1 fruit fly cellular context compared by ENCODE assay signal in the genomic region with DNA sequence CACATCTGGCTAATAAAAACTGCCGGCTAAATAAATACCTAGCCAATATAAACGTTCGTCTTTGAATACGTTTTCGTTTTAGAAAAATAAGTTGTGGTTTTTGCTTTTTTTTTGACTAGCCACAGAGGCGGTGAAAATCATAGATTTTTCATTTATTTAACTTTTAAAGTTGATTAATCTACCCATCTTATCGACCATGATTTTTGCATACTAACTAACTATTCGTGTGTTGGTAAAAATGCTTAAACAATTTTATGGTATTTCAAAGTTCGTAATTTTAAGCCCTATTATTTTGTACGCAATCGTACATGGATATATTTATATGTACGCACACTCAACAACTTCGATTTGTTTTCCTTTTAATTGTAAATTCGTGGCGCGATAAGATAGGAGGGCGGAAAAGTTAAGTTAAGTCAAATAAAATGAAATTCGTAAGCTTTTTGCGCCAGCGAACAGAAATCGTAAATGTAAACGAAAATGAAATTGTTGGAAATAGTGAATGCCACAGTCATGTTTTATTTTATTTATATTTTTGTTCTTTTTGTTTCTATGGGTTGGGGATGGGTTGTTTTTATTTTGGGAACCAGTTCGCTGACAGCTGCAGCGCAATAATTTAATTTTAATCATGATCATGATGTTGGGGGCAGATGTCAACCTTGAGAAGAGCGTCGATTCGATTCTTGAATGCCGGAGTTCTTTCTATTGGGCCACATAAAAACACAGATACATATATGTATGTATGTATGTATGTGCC.
TF ChIP-seq lines count a peak whose summit lies in the region.

No protein-coding gene starts in this region.

TF ChIP-seq in whole organism, embryonic, 481 proteins besides CTCF, POLR2A, EP300 and RAD21 (continued from another document and continues in another):
- TF ChIP-seq gsb-n (tag; optimal IDR thresholded peaks at IDR 0.05; lab: Kevin White, UChicago) (no peak), CG16863 (GFP tag; optimal IDR thresholded peaks at IDR 0.05; lab: Kevin White, UChicago) (no peak), z (GFP tag; IDR thresholded peaks at IDR 0.05; lab: Robert Waterston, UW) (no peak), ssp (GFP tag; IDR thresholded peaks at IDR 0.05; lab: Robert Waterston, UW) (no peak), ATbp (GFP tag; optimal IDR thresholded peaks at IDR 0.05; lab: Kevin White, UChicago) (peak; percentile 5), Sox100B (GFP tag; optimal IDR thresholded peaks at IDR 0.05; lab: Kevin White, UChicago) (no peak), nom (GFP tag; optimal IDR thresholded peaks at IDR 0.05; lab: Kevin White, UChicago) (no peak), CG2116 (GFP tag; optimal IDR thresholded peaks at IDR 0.05; lab: Kevin White, UChicago) (no peak), Dip3 (GFP tag; optimal IDR thresholded peaks at IDR 0.05; lab: Kevin White, UChicago) (peak; percentile 5), ab (GFP tag; optimal IDR thresholded peaks at IDR 0.05; lab: Kevin White, UChicago) (no peak), hbn (GFP tag; IDR thresholded peaks at IDR 0.05; lab: Robert Waterston, UW; ENCODE audit: partially characterized antibody) (no peak), ro (GFP tag; IDR thresholded peaks at IDR 0.05; lab: Robert Waterston, UW) (no peak), CG11695 (GFP tag; IDR thresholded peaks at IDR 0.05; lab: Robert Waterston, UW) (0 out of 3 replicates have a peak, but pooled peaks have one; percentile 46), zen (tag; optimal IDR thresholded peaks at IDR 0.05; lab: Kevin White, UChicago) (no peak), tll (GFP tag; optimal IDR thresholded peaks at IDR 0.05; lab: Kevin White, UChicago) (no peak), row (GFP tag; IDR thresholded peaks at IDR 0.05; lab: Robert Waterston, UW) (peak; percentile 62; the same call in 2 of the 3 replicates), CG15601 (tag; optimal IDR thresholded peaks at IDR 0.05; lab: Kevin White, UChicago) (no peak), sima (GFP tag; optimal IDR thresholded peaks at IDR 0.05; lab: Kevin White, UChicago) (no peak), CG10979 (tag; optimal IDR thresholded peaks at IDR 0.05; lab: Kevin White, UChicago) (no peak), CG17385 (GFP tag; optimal IDR thresholded peaks at IDR 0.05; lab: Kevin White, UChicago) (peak; percentile 42), ato (GFP tag; IDR thresholded peaks at IDR 0.05; lab: Robert Waterston, UW; ENCODE audit: partially characterized antibody) (no peak), CG6272 (GFP tag; IDR thresholded peaks at IDR 0.05; lab: Robert Waterston, UW) (no peak), CG13775 (GFP tag; optimal IDR thresholded peaks at IDR 0.05; lab: Kevin White, UChicago) (peak; percentile 11), fd102C (GFP tag; optimal IDR thresholded peaks at IDR 0.05; lab: Kevin White, UChicago) (no peak), CG2678 (tag; optimal IDR thresholded peaks at IDR 0.05; lab: Kevin White, UChicago) (peak; percentile 44), CG4404 (GFP tag; IDR thresholded peaks at IDR 0.05; lab: Robert Waterston, UW) (no peak), gt (GFP tag; IDR thresholded peaks at IDR 0.05; lab: Robert Waterston, UW) (no peak), CG10543 (GFP tag; optimal IDR thresholded peaks at IDR 0.05; lab: Kevin White, UChicago) (no peak), repo (GFP tag; optimal IDR thresholded peaks at IDR 0.05; lab: Kevin White, UChicago) (no peak), Optix (GFP tag; IDR thresholded peaks at IDR 0.05; lab: Robert Waterston, UW) (no peak), CG14965 (GFP tag; optimal IDR thresholded peaks at IDR 0.05; lab: Kevin White, UChicago; ENCODE audit: borderline replicate concordance) (no peak), CG4360 (GFP tag; IDR thresholded peaks at IDR 0.05; lab: Robert Waterston, UW) (no peak), unc-4 (GFP tag; IDR thresholded peaks at IDR 0.05; lab: Robert Waterston, UW; ENCODE audit: partially characterized antibody) (no peak), Rfx (GFP tag; IDR thresholded peaks at IDR 0.05; lab: Robert Waterston, UW) (peak; percentile 48), crp (GFP tag; optimal IDR thresholded peaks at IDR 0.05; lab: Kevin White, UChicago) (no peak), CG42726 (GFP tag; IDR thresholded peaks at IDR 0.05; lab: Robert Waterston, UW; ENCODE audit: partially characterized antibody) (no peak), Med (GFP tag; lab: Kevin White, UChicago) (peak; percentile 80), CG32772 (GFP tag; IDR thresholded peaks at IDR 0.05; lab: Robert Waterston, UW) (no peak), Oaz (GFP tag; IDR thresholded peaks at IDR 0.05; lab: Robert Waterston, UW) (no peak), CG18599 (GFP tag; optimal IDR thresholded peaks at IDR 0.05; lab: Kevin White, UChicago) (peak; percentile 75), wor (GFP tag; IDR thresholded peaks at IDR 0.05; lab: Robert Waterston, UW) (no peak), scrt (GFP tag; optimal IDR thresholded peaks at IDR 0.05; lab: Kevin White, UChicago) (peak; percentile 4), CG3726 (GFP tag; IDR thresholded peaks at IDR 0.05; lab: Robert Waterston, UW) (no peak), HmgD (GFP tag; optimal IDR thresholded peaks at IDR 0.05; lab: Kevin White, UChicago) (no peak), pan (optimal IDR thresholded peaks at IDR 0.05; lab: Kevin White, UChicago) (no peak), pan (GFP tag; optimal IDR thresholded peaks at IDR 0.05 in 1 of 2, IDR thresholded peaks at IDR 0.05 in 1 of 2) (peak in 1 of 2 experiments; percentile 43), onecut (GFP tag; IDR thresholded peaks at IDR 0.05; lab: Robert Waterston, UW) (no peak), Atf-2 (GFP tag; optimal IDR thresholded peaks at IDR 0.05; lab: Kevin White, UChicago) (no peak), CG10565 (GFP tag; optimal IDR thresholded peaks at IDR 0.05; lab: Kevin White, UChicago) (no peak), CG5180 (GFP tag; optimal IDR thresholded peaks at IDR 0.05; lab: Kevin White, UChicago) (no peak), CG18764 (GFP tag; optimal IDR thresholded peaks at IDR 0.05; lab: Kevin White, UChicago) (no peak), Nf-YB (GFP tag; optimal IDR thresholded peaks at IDR 0.05; lab: Kevin White, UChicago) (no peak), pita (GFP tag; optimal IDR thresholded peaks at IDR 0.05; lab: Kevin White, UChicago) (no peak), lbe (GFP tag; optimal IDR thresholded peaks at IDR 0.05; lab: Kevin White, UChicago) (no peak), CG17802 (tag; optimal IDR thresholded peaks at IDR 0.05; lab: Kevin White, UChicago) (no peak), CG18619 (GFP tag; optimal IDR thresholded peaks at IDR 0.05; lab: Kevin White, UChicago) (peak; percentile 36), zfh1 (GFP tag; IDR thresholded peaks at IDR 0.05; lab: Robert Waterston, UW) (no peak), tna (GFP tag; IDR thresholded peaks at IDR 0.05; lab: Robert Waterston, UW; ENCODE audit: partially characterized antibody) (no peak), CG34422 (GFP tag; IDR thresholded peaks at IDR 0.05; lab: Robert Waterston, UW) (no peak), aop (GFP tag; IDR thresholded peaks at IDR 0.05; lab: Robert Waterston, UW) (no peak), fd3F (GFP tag; optimal IDR thresholded peaks at IDR 0.05; lab: Kevin White, UChicago) (peak; percentile 8), lmd (GFP tag; IDR thresholded peaks at IDR 0.05; lab: Robert Waterston, UW) (no peak), dati (GFP tag; IDR thresholded peaks at IDR 0.05; lab: Robert Waterston, UW) (no peak), Doc2 (GFP tag; IDR thresholded peaks at IDR 0.05; lab: Robert Waterston, UW) (no peak), CG9817 (tag; optimal IDR thresholded peaks at IDR 0.05; lab: Kevin White, UChicago) (peak; percentile 14), knrl (GFP tag; IDR thresholded peaks at IDR 0.05; lab: Robert Waterston, UW; ENCODE audit: partially characterized antibody) (no peak), ham (GFP tag; IDR thresholded peaks at IDR 0.05; lab: Robert Waterston, UW) (no peak), CG6175 (GFP tag; IDR thresholded peaks at IDR 0.05; lab: Robert Waterston, UW) (no peak), Doc3 (GFP tag; IDR thresholded peaks at IDR 0.05; lab: Robert Waterston, UW; ENCODE audit: partially characterized antibody) (no peak), CG13123 (GFP tag; optimal IDR thresholded peaks at IDR 0.05; lab: Kevin White, UChicago) (no peak), NC2β (GFP tag; optimal IDR thresholded peaks at IDR 0.05; lab: Kevin White, UChicago) (no peak), Neu2 (GFP tag; optimal IDR thresholded peaks at IDR 0.05; lab: Kevin White, UChicago; ENCODE audit: borderline replicate concordance) (no peak), ap (GFP tag; IDR thresholded peaks at IDR 0.05; lab: Robert Waterston, UW) (no peak), Jarid2 (GFP tag; optimal IDR thresholded peaks at IDR 0.05; lab: Kevin White, UChicago) (no peak), da (GFP tag; optimal IDR thresholded peaks at IDR 0.05; lab: Kevin White, UChicago) (no peak), CG3281 (GFP tag; optimal IDR thresholded peaks at IDR 0.05; lab: Kevin White, UChicago) (peak; percentile 42), h (optimal IDR thresholded peaks at IDR 0.05; lab: Kevin White, UChicago) (no peak), CG7372 (GFP tag; IDR thresholded peaks at IDR 0.05; lab: Robert Waterston, UW) (0 out of 2 replicates have a peak, but pooled peaks have one; percentile 16), CG10431 (GFP tag; optimal IDR thresholded peaks at IDR 0.05; lab: Kevin White, UChicago) (no peak), CG4707 (GFP tag; optimal IDR thresholded peaks at IDR 0.05; lab: Kevin White, UChicago) (no peak), CG8478 (optimal IDR thresholded peaks at IDR 0.05; lab: Kevin White, UChicago) (no peak), vvl (GFP tag; IDR thresholded peaks at IDR 0.05; lab: Robert Waterston, UW) (peak; percentile 62; the same call in 1 of the 2 replicates), Hsf (GFP tag; optimal IDR thresholded peaks at IDR 0.05; lab: Kevin White, UChicago) (peak; percentile 40), en (GFP tag; optimal IDR thresholded peaks at IDR 0.05; lab: Kevin White, UChicago) (no peak), CG17912 (GFP tag; optimal IDR thresholded peaks at IDR 0.05; lab: Kevin White, UChicago) (no peak), kah (GFP tag; optimal IDR thresholded peaks at IDR 0.05; lab: Kevin White, UChicago) (no peak), Usf (GFP tag; optimal IDR thresholded peaks at IDR 0.05; lab: Kevin White, UChicago) (no peak), Aef1 (GFP tag; IDR thresholded peaks at IDR 0.05; lab: Robert Waterston, UW) (no peak), lab (GFP tag; optimal IDR thresholded peaks at IDR 0.05; lab: Kevin White, UChicago) (peak; percentile 55), ranshi (GFP tag; IDR thresholded peaks at IDR 0.05; lab: Robert Waterston, UW) (peak; percentile 36; the same call in 1 of the 2 replicates), run (tag; optimal IDR thresholded peaks at IDR 0.05; lab: Kevin White, UChicago) (peak; percentile 14), Ptx1 (GFP tag; IDR thresholded peaks at IDR 0.05; lab: Robert Waterston, UW) (0 out of 2 replicates have a peak, but pooled peaks have one; percentile 20), Sry-β (GFP tag; optimal IDR thresholded peaks at IDR 0.05; lab: Kevin White, UChicago) (no peak), Drgx (GFP tag; IDR thresholded peaks at IDR 0.05; lab: Robert Waterston, UW) (peak; percentile 61), B-H1 (GFP tag; IDR thresholded peaks at IDR 0.05; lab: Robert Waterston, UW) (no peak), CG11504 (tag; optimal IDR thresholded peaks at IDR 0.05; lab: Kevin White, UChicago) (peak; percentile 59), insv (GFP tag; optimal IDR thresholded peaks at IDR 0.05; lab: Kevin White, UChicago) (no peak), gro (GFP tag; optimal IDR thresholded peaks at IDR 0.05; lab: Kevin White, UChicago) (no peak), CG9215 (GFP tag; IDR thresholded peaks at IDR 0.05; lab: Robert Waterston, UW) (no peak), gce (GFP tag; IDR thresholded peaks at IDR 0.05; lab: Robert Waterston, UW) (no peak), CG17359 (tag; optimal IDR thresholded peaks at IDR 0.05; lab: Kevin White, UChicago) (peak; percentile 46), kay (GFP tag; optimal IDR thresholded peaks at IDR 0.05; lab: Kevin White, UChicago) (no peak), CG7786 (GFP tag; optimal IDR thresholded peaks at IDR 0.05; lab: Kevin White, UChicago) (no peak), CG12104 (GFP tag; optimal IDR thresholded peaks at IDR 0.05; lab: Kevin White, UChicago) (no peak), CG9932 (GFP tag; IDR thresholded peaks at IDR 0.05; lab: Robert Waterston, UW) (0 out of 2 replicates have a peak, but pooled peaks have one; percentile 16), C15 (GFP tag; IDR thresholded peaks at IDR 0.05; lab: Robert Waterston, UW) (no peak), CG9876 (GFP tag; optimal IDR thresholded peaks at IDR 0.05; lab: Kevin White, UChicago) (no peak), Bteb2 (GFP tag; optimal IDR thresholded peaks at IDR 0.05; lab: Kevin White, UChicago) (peak; percentile 24), CG16779 (GFP tag; IDR thresholded peaks at IDR 0.05; lab: Robert Waterston, UW) (no peak), fd96Cb (tag; optimal IDR thresholded peaks at IDR 0.05; lab: Kevin White, UChicago) (peak; percentile 37), unpg (GFP tag; optimal IDR thresholded peaks at IDR 0.05; lab: Kevin White, UChicago) (peak; percentile 63), lov (optimal IDR thresholded peaks at IDR 0.05; lab: Kevin White, UChicago) (no peak), lov (GFP tag; IDR thresholded peaks at IDR 0.05; lab: Robert Waterston, UW) (no peak), Ssrp (tag; optimal IDR thresholded peaks at IDR 0.05; lab: Kevin White, UChicago) (no peak), CG12659 (GFP tag; optimal IDR thresholded peaks at IDR 0.05; lab: Kevin White, UChicago) (peak; percentile 21), ttk (GFP tag; IDR thresholded peaks at IDR 0.05; lab: Robert Waterston, UW) (no peak), Dip2 (GFP tag; IDR thresholded peaks at IDR 0.05; lab: Robert Waterston, UW) (no peak), Dek (tag; optimal IDR thresholded peaks at IDR 0.05; lab: Kevin White, UChicago) (peak; percentile 27), nerfin-1 (tag; optimal IDR thresholded peaks at IDR 0.05; lab: Kevin White, UChicago) (no peak), CG33557 (GFP tag; optimal IDR thresholded peaks at IDR 0.05; lab: Kevin White, UChicago) (no peak), HLH4C (GFP tag; IDR thresholded peaks at IDR 0.05; lab: Robert Waterston, UW; ENCODE audit: partially characterized antibody) (no peak), az2 (GFP tag; optimal IDR thresholded peaks at IDR 0.05; lab: Kevin White, UChicago) (peak; percentile 10), HLHmδ (GFP tag; optimal IDR thresholded peaks at IDR 0.05; lab: Kevin White, UChicago) (no peak), dimm (GFP tag; IDR thresholded peaks at IDR 0.05; lab: Robert Waterston, UW) (no peak), CG4424 (GFP tag; optimal IDR thresholded peaks at IDR 0.05; lab: Kevin White, UChicago) (peak; percentile 26), MESR4 (GFP tag; optimal IDR thresholded peaks at IDR 0.05; lab: Kevin White, UChicago) (no peak), Myb (GFP tag; optimal IDR thresholded peaks at IDR 0.05; lab: Kevin White, UChicago) (no peak)
